Fruit fly (Drosophila melanogaster): ENCODE measurements around the gene CG5885.

The CG5885 gene

dm6 chr2L:9894193-9894592 is 23.9 kb downstream of the CG5885 start:
- no peak for TF ChIP-seq Pif1B (GFP tag; optimal IDR thresholded peaks at IDR 0.05)
- TF ChIP-seq CG9948 (tag; optimal IDR thresholded peaks at IDR 0.05): no peak
- no peak for TF ChIP-seq CG10348 (GFP tag; IDR thresholded peaks at IDR 0.05)
- TF ChIP-seq EcR (GFP tag; optimal IDR thresholded peaks at IDR 0.05): no peak
- TF ChIP-seq fd96Ca (GFP tag; IDR thresholded peaks at IDR 0.05): no peak
- no peak for TF ChIP-seq CG34367 (tag; optimal IDR thresholded peaks at IDR 0.05)
- TF ChIP-seq CG12605 (GFP tag; IDR thresholded peaks at IDR 0.05): no peak
- no peak for TF ChIP-seq CG8301 (tag; optimal IDR thresholded peaks at IDR 0.05)
- TF ChIP-seq Pif1A (GFP tag; optimal IDR thresholded peaks at IDR 0.05): no peak
- no peak for TF ChIP-seq CG17806 (tag; optimal IDR thresholded peaks at IDR 0.05)
- no peak for TF ChIP-seq Snoo (tag; optimal IDR thresholded peaks at IDR 0.05)
- no peak for TF ChIP-seq Ets98B (GFP tag; IDR thresholded peaks at IDR 0.05)
- no peak for TF ChIP-seq CG13204 (GFP tag; optimal IDR thresholded peaks at IDR 0.05)
- TF ChIP-seq gl (tag; optimal IDR thresholded peaks at IDR 0.05): no peak
- TF ChIP-seq rn (GFP tag; IDR thresholded peaks at IDR 0.05): no peak
- TF ChIP-seq CG32121 (GFP tag; IDR thresholded peaks at IDR 0.05): no peak
- TF ChIP-seq CG15710 (tag; optimal IDR thresholded peaks at IDR 0.05): no peak

- no peak for TF ChIP-seq CG17806 (tag; optimal IDR thresholded peaks at IDR 0.05)
- no peak for TF ChIP-seq CG34367 (tag; optimal IDR thresholded peaks at IDR 0.05)
- TF ChIP-seq CG14655 (GFP tag; optimal IDR thresholded peaks at IDR 0.05): no peak
- no peak for TF ChIP-seq CG32121 (GFP tag; IDR thresholded peaks at IDR 0.05)
- no peak for TF ChIP-seq CG9948 (tag; optimal IDR thresholded peaks at IDR 0.05)
- TF ChIP-seq CG4496 (GFP tag; IDR thresholded peaks at IDR 0.05): no peak
Observed at dm6 chr2L:9893183-9893582, 24.9 kb downstream of the CG5885 start, which contains the start of gene mtDNA-helicase. Gene mtDNA-helicase (minus strand): TSS chr2L:9893446.

dm6 chr2L:9890576-9890975 is 27.6 kb downstream of the CG5885 start, which contains the start of the genes CG34183 and CG4537:
Gene CG34183 (minus strand): TSS chr2L:9890772.
Gene CG4537 (plus strand): TSS chr2L:9890885.
- TF ChIP-seq EcR (GFP tag; optimal IDR thresholded peaks at IDR 0.05): no peak
- TF ChIP-seq CG15710 (tag; optimal IDR thresholded peaks at IDR 0.05): no peak
- no peak for TF ChIP-seq CG34367 (tag; optimal IDR thresholded peaks at IDR 0.05)
- no peak for TF ChIP-seq CG13204 (GFP tag; optimal IDR thresholded peaks at IDR 0.05)
- TF ChIP-seq CG8301 (tag; optimal IDR thresholded peaks at IDR 0.05): no peak
- no peak for TF ChIP-seq rn (GFP tag; IDR thresholded peaks at IDR 0.05)
- TF ChIP-seq Snoo (tag; optimal IDR thresholded peaks at IDR 0.05): no peak
- no peak for TF ChIP-seq Pif1A (GFP tag; optimal IDR thresholded peaks at IDR 0.05)
- TF ChIP-seq CG17806 (tag; optimal IDR thresholded peaks at IDR 0.05): no peak
- no peak for TF ChIP-seq D1 (tag; optimal IDR thresholded peaks at IDR 0.05)
- no peak for TF ChIP-seq CG8159 (tag; optimal IDR thresholded peaks at IDR 0.05)
- no peak for TF ChIP-seq gl (tag; optimal IDR thresholded peaks at IDR 0.05)
- no peak for TF ChIP-seq CG10348 (GFP tag; IDR thresholded peaks at IDR 0.05)

- TF ChIP-seq CG4496 (GFP tag; IDR thresholded peaks at IDR 0.05) (peak; percentile 41; the same call in 1 of the 3 replicates), EcR (GFP tag; optimal IDR thresholded peaks at IDR 0.05) (no peak)
Observed at dm6 chr2L:9887856-9888269, 30.3 kb downstream of the CG5885 start, which contains the start of gene Fkbp59. Gene Fkbp59 (plus strand): TSS chr2L:9888005.

dm6 chr2L:9886086-9886485 is 32.0 kb downstream of the CG5885 start, which contains the start of gene nAChRalpha6:
Gene nAChRalpha6 (minus strand): TSS chr2L:9886250.
- TF ChIP-seq CG12605 (GFP tag; IDR thresholded peaks at IDR 0.05): no peak

dm6 chr2L:9882393-9882971 is 35.6 kb downstream of the CG5885 start:
- TF ChIP-seq CG10348 (GFP tag; IDR thresholded peaks at IDR 0.05) (no peak), gl (tag; optimal IDR thresholded peaks at IDR 0.05) (no peak), rn (GFP tag; IDR thresholded peaks at IDR 0.05) (no peak), fd96Ca (GFP tag; IDR thresholded peaks at IDR 0.05) (no peak)
